Fruit fly (Drosophila melanogaster): ENCODE measurements around the gene Ugt307A1.

The Ugt307A1 gene

dm6 chr2L:7056189-7056926, 11.4 kb upstream of the Ugt307A1 start, which contains the start of gene Mnn1 (continued):
- TF ChIP-seq mam (GFP tag; optimal IDR thresholded peaks at IDR 0.05) (peak; percentile 53), tin (GFP tag; optimal IDR thresholded peaks at IDR 0.05) (peak; percentile 13), CG34422 (GFP tag; IDR thresholded peaks at IDR 0.05) (peak; percentile 87; the same call in 2 of the 3 replicates), tio (GFP tag; optimal IDR thresholded peaks at IDR 0.05) (no peak), CG9727 (GFP tag; optimal IDR thresholded peaks at IDR 0.05) (no peak), CG10462 (GFP tag; optimal IDR thresholded peaks at IDR 0.05) (no peak), Chrac-16 (GFP tag; optimal IDR thresholded peaks at IDR 0.05) (peak; percentile 23), CG30431 (GFP tag; optimal IDR thresholded peaks at IDR 0.05) (no peak), Six4 (GFP tag; optimal IDR thresholded peaks at IDR 0.05) (peak; percentile 1), crc (GFP tag; optimal IDR thresholded peaks at IDR 0.05) (no peak), fd64A (GFP tag; optimal IDR thresholded peaks at IDR 0.05) (no peak), MESR4 (GFP tag; optimal IDR thresholded peaks at IDR 0.05) (peak; percentile 84), amos (GFP tag; IDR thresholded peaks at IDR 0.05; ENCODE audit: partially characterized antibody) (no peak; the same call in 1 of the 2 replicates), CG11696 (GFP tag; IDR thresholded peaks at IDR 0.05) (no peak), Camta (GFP tag; optimal IDR thresholded peaks at IDR 0.05) (peak; percentile 4), lilli (GFP tag; optimal IDR thresholded peaks at IDR 0.05) (peak; percentile 71), CG8089 (GFP tag; optimal IDR thresholded peaks at IDR 0.05) (peak; percentile 10), CG9797 (GFP tag; optimal IDR thresholded peaks at IDR 0.05) (peak; percentile 92), CG7987 (GFP tag; optimal IDR thresholded peaks at IDR 0.05) (peak; percentile 79), CG3995 (GFP tag; optimal IDR thresholded peaks at IDR 0.05) (no peak), sd (tag; optimal IDR thresholded peaks at IDR 0.05) (peak; percentile 95), ci (GFP tag; IDR thresholded peaks at IDR 0.05) (peak; percentile 71; the same call in 2 of the 3 replicates), sim (GFP tag; IDR thresholded peaks at IDR 0.05) (no peak), CG1832 (GFP tag; optimal IDR thresholded peaks at IDR 0.05) (no peak), CG1647 (GFP tag; optimal IDR thresholded peaks at IDR 0.05) (peak; percentile 29), CG12769 (tag; optimal IDR thresholded peaks at IDR 0.05) (no peak), CG10267 (tag; optimal IDR thresholded peaks at IDR 0.05) (peak; percentile 98), CG8290 (GFP tag; optimal IDR thresholded peaks at IDR 0.05) (no peak), CG8290 (tag; optimal IDR thresholded peaks at IDR 0.05) (no peak), Hsf (GFP tag; optimal IDR thresholded peaks at IDR 0.05) (peak; percentile 42), Optix (GFP tag; IDR thresholded peaks at IDR 0.05) (no peak), HmgD (GFP tag; optimal IDR thresholded peaks at IDR 0.05) (peak; percentile 52), CG1233 (GFP tag; optimal IDR thresholded peaks at IDR 0.05) (peak; percentile 39), CG12299 (tag; optimal IDR thresholded peaks at IDR 0.05) (no peak), maf-S (GFP tag; optimal IDR thresholded peaks at IDR 0.05) (peak; percentile 14), kay (GFP tag; optimal IDR thresholded peaks at IDR 0.05) (no peak), CG17186 (GFP tag; optimal IDR thresholded peaks at IDR 0.05) (peak; percentile 66), fd96Cb (tag; optimal IDR thresholded peaks at IDR 0.05) (no peak), ara (GFP tag; IDR thresholded peaks at IDR 0.05) (no peak), gce (GFP tag; IDR thresholded peaks at IDR 0.05) (no peak), CG3726 (GFP tag; IDR thresholded peaks at IDR 0.05) (no peak), ro (GFP tag; IDR thresholded peaks at IDR 0.05) (no peak), Kr (GFP tag; optimal IDR thresholded peaks at IDR 0.05) (no peak), zfh1 (GFP tag; IDR thresholded peaks at IDR 0.05) (0 out of 3 replicates have a peak, but pooled peaks have one; percentile 49), jumu (GFP tag; optimal IDR thresholded peaks at IDR 0.05) (peak; percentile 32), ssp (GFP tag; IDR thresholded peaks at IDR 0.05) (no peak), CG12155 (GFP tag; optimal IDR thresholded peaks at IDR 0.05) (peak; percentile 36), Taf1 (GFP tag; IDR thresholded peaks at IDR 0.05) (no peak), dan (GFP tag; IDR thresholded peaks at IDR 0.05) (no peak), Atf-2 (GFP tag; optimal IDR thresholded peaks at IDR 0.05) (no peak), chn (GFP tag; optimal IDR thresholded peaks at IDR 0.05) (peak; percentile 67)
